Worm (Caenorhabditis elegans) whole organism, L2 larva: ENCODE data around the gene mct-5.

Experiments
- R02D3.7 ChIP-seq: fragments of 150-350 bp; optimal IDR thresholded peaks from 2 replicates; lab custom pipeline; 2014; ENCODE audit warnings: missing biosample characterization, missing genetic modification characterization
- ZK546.5 ChIP-seq: sonication (generic microtip); optimal IDR thresholded peaks from 2 replicates; lab custom pipeline; 2017; ENCODE audit warnings: missing biosample characterization, missing genetic modification characterization
- alr-1 ChIP-seq: fragments of 150-350 bp; optimal IDR thresholded peaks from 2 replicates; lab custom pipeline; 2014; ENCODE audit warnings: missing biosample characterization, missing genetic modification characterization
- aly-2 ChIP-seq: fragments of 150-350 bp; optimal IDR thresholded peaks from 2 replicates; lab custom pipeline; 2014; ENCODE audit warnings: missing biosample characterization, missing genetic modification characterization
- blmp-1 ChIP-seq: sonication (generic microtip); optimal IDR thresholded peaks from 2 replicates; lab custom pipeline; 2017; ENCODE audit warnings: missing genetic modification characterization, mild to moderate bottlenecking, missing compliant biosample characterization, antibody characterized with exemption, moderate library complexity; ENCODE audit not compliant: insufficient read depth
- ceh-16 ChIP-seq: fragments of 150-350 bp; optimal IDR thresholded peaks from 2 replicates; lab custom pipeline; 2014; ENCODE audit warnings: missing biosample characterization, missing genetic modification characterization
- ceh-82 ChIP-seq: fragments of 150-350 bp; optimal IDR thresholded peaks from 2 replicates; lab custom pipeline; 2014; ENCODE audit warnings: missing biosample characterization, missing genetic modification characterization
- crh-2 ChIP-seq: sonication (generic microtip); optimal IDR thresholded peaks from 2 replicates; lab custom pipeline; 2017; ENCODE audit warnings: missing biosample characterization, missing genetic modification characterization
- egl-27 ChIP-seq: sonication (generic microtip); optimal IDR thresholded peaks from 3 replicates; lab custom pipeline; 2017; ENCODE audit warnings: missing biosample characterization, missing genetic modification reagents, missing genetic modification characterization
- elt-1 ChIP-seq: fragments of 150-350 bp; optimal IDR thresholded peaks from 2 replicates; lab custom pipeline; 2014; ENCODE audit warnings: missing biosample characterization, missing genetic modification characterization
- fos-1 ChIP-seq: fragments of 150-350 bp; optimal IDR thresholded peaks from 2 replicates; lab custom pipeline; 2014; ENCODE audit warnings: missing biosample characterization, missing genetic modification characterization
- lsy-2 ChIP-seq, 2 experiments: fragments of 150-350 bp in 1 of 2; sonication (generic microtip) in 1 of 2; optimal IDR thresholded peaks; 2 replicates each; lab custom pipeline; 2014 to 2017; ENCODE audit warnings: missing biosample characterization in 2 of 2, missing genetic modification characterization in 2 of 2
- mab-5 ChIP-seq: fragments of 150-350 bp; optimal IDR thresholded peaks from 2 replicates; lab custom pipeline; 2014; ENCODE audit warnings: missing biosample characterization, missing genetic modification characterization
- nhr-11 ChIP-seq: fragments of 150-350 bp; optimal IDR thresholded peaks from 2 replicates; lab custom pipeline; 2014; ENCODE audit warnings: missing biosample characterization, missing genetic modification characterization
- nhr-12 ChIP-seq: fragments of 150-350 bp; optimal IDR thresholded peaks from 2 replicates; lab custom pipeline; 2014; ENCODE audit warnings: missing biosample characterization, missing genetic modification characterization
- nhr-23 ChIP-seq: fragments of 150-350 bp; optimal IDR thresholded peaks from 2 replicates; lab custom pipeline; 2014; ENCODE audit warnings: missing biosample characterization, missing genetic modification reagents, missing genetic modification characterization
- nhr-237 ChIP-seq: fragments of 150-350 bp; optimal IDR thresholded peaks from 2 replicates; lab custom pipeline; 2014; ENCODE audit warnings: missing biosample characterization, missing genetic modification characterization
- nhr-77 ChIP-seq: fragments of 150-350 bp; optimal IDR thresholded peaks from 2 replicates; lab custom pipeline; 2014; ENCODE audit warnings: missing biosample characterization, missing genetic modification characterization
- peb-1 ChIP-seq: fragments of 150-350 bp; optimal IDR thresholded peaks from 2 replicates; lab custom pipeline; 2014; ENCODE audit warnings: missing biosample characterization, missing genetic modification characterization
- sem-4 ChIP-seq: fragments of 150-350 bp; optimal IDR thresholded peaks from 2 replicates; lab custom pipeline; 2014; ENCODE audit warnings: missing biosample characterization, missing genetic modification reagents, missing genetic modification characterization
- skn-1 ChIP-seq: sonication (generic microtip); optimal IDR thresholded peaks from 2 replicates; lab custom pipeline; 2017; ENCODE audit warnings: missing biosample characterization, missing genetic modification characterization
- sma-3 ChIP-seq: sonication (generic microtip); optimal IDR thresholded peaks from 2 replicates; lab custom pipeline; 2016; ENCODE audit warnings: missing genetic modification reagents, missing genetic modification characterization, missing compliant biosample characterization
- sma-9 ChIP-seq, 2 experiments: fragments of 150-350 bp in 1 of 2; sonication (generic microtip) in 1 of 2; optimal IDR thresholded peaks; 2 replicates each; lab custom pipeline; 2014 to 2016; ENCODE audit warnings: missing genetic modification characterization in 2 of 2, mild to moderate bottlenecking in 1 of 2, missing biosample characterization in 1 of 2, missing compliant biosample characterization in 1 of 2, missing genetic modification reagents in 1 of 2, moderate library complexity in 1 of 2
- unc-39 ChIP-seq: fragments of 150-350 bp; optimal IDR thresholded peaks from 2 replicates; lab custom pipeline; 2014; ENCODE audit warnings: missing biosample characterization, missing genetic modification characterization
- unc-55 ChIP-seq: fragments of 150-350 bp; sonication (generic microtip); optimal IDR thresholded peaks from 3 replicates; lab custom pipeline; 2014; ENCODE audit warnings: missing biosample characterization, missing genetic modification reagents, missing genetic modification characterization
- unc-62 ChIP-seq: fragments of 150-350 bp; optimal IDR thresholded peaks from 2 replicates; lab custom pipeline; 2014; ENCODE audit warnings: missing biosample characterization, missing genetic modification reagents, missing genetic modification characterization
- ztf-11 ChIP-seq: sonication (generic microtip); optimal IDR thresholded peaks from 2 replicates; lab custom pipeline; 2017; ENCODE audit warnings: missing biosample characterization, missing genetic modification characterization
- ztf-4 ChIP-seq: fragments of 150-350 bp; optimal IDR thresholded peaks from 2 replicates; lab custom pipeline; 2014; ENCODE audit warnings: missing biosample characterization, missing genetic modification characterization

mct-5 gene

ce11 chrII:7072590-7073536, 25.5 kb downstream of the mct-5 start (continued):
- TF ChIP-seq elt-1 (tag; lab: Kevin White, UChicago) (no peak), aly-2 (tag; lab: Kevin White, UChicago) (no peak), egl-27 (tag; lab: Kevin White, UChicago) (no peak), nhr-23 (tag; lab: Kevin White, UChicago) (no peak), peb-1 (tag; lab: Kevin White, UChicago) (no peak), lsy-2 (tag; optimal IDR thresholded peaks at IDR 0.05; lab: Kevin White, UChicago) (peak; percentile 14 to 83), ztf-11 (tag; lab: Kevin White, UChicago) (no peak), ZK546.5 (tag; lab: Kevin White, UChicago) (no peak), sma-3 (GFP tag; lab: Kevin White, UChicago) (peak; percentile 73), alr-1 (tag; lab: Kevin White, UChicago) (no peak), skn-1 (tag; lab: Kevin White, UChicago) (no peak)

- no peak for TF ChIP-seq unc-39 (tag; lab: Kevin White, UChicago)
- no peak for TF ChIP-seq nhr-77
- TF ChIP-seq crh-2 (tag; lab: Kevin White, UChicago): no peak
- no peak for TF ChIP-seq egl-27 (tag; lab: Kevin White, UChicago)
- TF ChIP-seq, all 48 proteins: peak for 0
Measured at ce11 chrII:7072315-7072589, 26.1 kb downstream of the mct-5 start, which contains the start of gene kars-1. kars-1 (minus strand) TSS chrII:7072415.

- TF ChIP-seq unc-55: no peak
- TF ChIP-seq ztf-4 (tag; lab: Kevin White, UChicago): no peak
- TF ChIP-seq blmp-1: no peak
- TF ChIP-seq crh-2 (tag; lab: Kevin White, UChicago): no peak
- no peak for TF ChIP-seq fos-1
- TF ChIP-seq sma-9 (GFP tag; optimal IDR thresholded peaks at IDR 0.05; lab: Kevin White, UChicago): no peak
- no peak for TF ChIP-seq sma-9 (tag; optimal IDR thresholded peaks at IDR 0.05; lab: Kevin White, UChicago)
- TF ChIP-seq nhr-237: no peak
- no peak for TF ChIP-seq nhr-77
- TF ChIP-seq ceh-82 (tag; lab: Kevin White, UChicago): no peak
- TF ChIP-seq mab-5 (tag; lab: Kevin White, UChicago): no peak
Measured at ce11 chrII:7070434-7070833, 28.0 kb downstream of the mct-5 start.

- TF ChIP-seq sma-3 (GFP tag; lab: Kevin White, UChicago) (no peak), ceh-16 (tag; lab: Kevin White, UChicago) (no peak), crh-2 (tag; lab: Kevin White, UChicago) (no peak), ceh-82 (tag; lab: Kevin White, UChicago) (no peak), nhr-12 (tag; lab: Kevin White, UChicago) (no peak), fos-1 (no peak), nhr-11 (tag; lab: Kevin White, UChicago) (no peak)
Measured at ce11 chrII:7069866-7070265, 28.5 kb downstream of the mct-5 start, which contains the start of gene him-14. him-14 (minus strand) TSS chrII:7069966.

ce11 chrII:7065391-7065790, 33.0 kb downstream of the mct-5 start, which contains the start of gene nos-2:
nos-2 (plus strand) TSS chrII:7065618.
- TF ChIP-seq sma-3 (GFP tag; lab: Kevin White, UChicago) (no peak), ztf-4 (tag; lab: Kevin White, UChicago) (no peak), R02D3.7 (no peak), unc-62 (no peak), nhr-77 (no peak), sem-4 (tag; lab: Kevin White, UChicago) (no peak), lsy-2 (tag; optimal IDR thresholded peaks at IDR 0.05; lab: Kevin White, UChicago) (no peak), elt-1 (tag; lab: Kevin White, UChicago) (no peak), nhr-23 (tag; lab: Kevin White, UChicago) (no peak), ceh-82 (tag; lab: Kevin White, UChicago) (no peak)

ce11 chrII:7061730-7062129, 36.7 kb downstream of the mct-5 start, which contains the start of gene acs-6:
acs-6 (plus strand) TSS chrII:7062030.
- TF ChIP-seq sem-4 (tag; lab: Kevin White, UChicago): no peak
- TF ChIP-seq R02D3.7: no peak
- no peak for TF ChIP-seq nhr-23 (tag; lab: Kevin White, UChicago)
- no peak for TF ChIP-seq nhr-77
- no peak for TF ChIP-seq nhr-237
- TF ChIP-seq ceh-16 (tag; lab: Kevin White, UChicago): no peak
